Fruit fly (Drosophila melanogaster) whole organism, embryonic: ENCODE measurements around the gene Jon99Ci.
A peak's percentile ranks its signal among the peaks of the same experiment; 100 is the strongest.

Source experiments
- Adf1 ChIP-seq: fragments of 200-800 bp; sonication (Bioruptor generic); IDR thresholded peaks from 2 replicates; pipeline ENCODE4 v1.3.6; 2022; ENCODE audit warnings: missing biosample characterization, missing genetic modification characterization
- Asciz ChIP-seq: fragments of 200-800 bp; sonication (Bioruptor generic); optimal IDR thresholded peaks from 2 replicates; lab custom pipeline; 2017; ENCODE audit warnings: missing biosample characterization, mild to moderate bottlenecking, missing genetic modification characterization, missing genetic modification reagents
- Blimp-1 ChIP-seq: fragments of 200-800 bp; sonication (Bioruptor generic); optimal IDR thresholded peaks from 3 replicates; lab custom pipeline; 2018; ENCODE audit warnings: missing biosample characterization, missing genetic modification characterization, mild to moderate bottlenecking, moderate library complexity, missing genetic modification reagents
- CG10979 ChIP-seq: fragments of 200-800 bp; sonication (Bioruptor generic); optimal IDR thresholded peaks from 2 replicates; lab custom pipeline; 2018; ENCODE audit warnings: missing biosample characterization, mild to moderate bottlenecking, missing genetic modification characterization, moderate library complexity
- CG11247 ChIP-seq: fragments of 200-800 bp; sonication (Bioruptor generic); IDR thresholded peaks from 2 replicates; pipeline ENCODE4 v1.3.6; 2022; ENCODE audit warnings: missing biosample characterization, missing genetic modification characterization
- CG11696 ChIP-seq: fragments of 200-800 bp; sonication (Bioruptor generic); IDR thresholded peaks from 2 replicates; pipeline ENCODE4 v1.3.6; 2022; ENCODE audit warnings: missing biosample characterization, missing genetic modification characterization
- CG12071 ChIP-seq: fragments of 200-800 bp; sonication (Bioruptor generic); optimal IDR thresholded peaks from 3 replicates; lab custom pipeline; 2018; ENCODE audit warnings: missing biosample characterization, mild to moderate bottlenecking, missing genetic modification characterization
- CG15269 ChIP-seq: fragments of 200-800 bp; sonication (Bioruptor generic); optimal IDR thresholded peaks from 2 replicates; lab custom pipeline; 2018; ENCODE audit warnings: missing biosample characterization, mild to moderate bottlenecking, missing genetic modification characterization, moderate library complexity
- CG15479 ChIP-seq: fragments of 200-800 bp; sonication (Bioruptor generic); optimal IDR thresholded peaks from 3 replicates; lab custom pipeline; 2019; ENCODE audit warnings: missing biosample characterization, mild to moderate bottlenecking, missing genetic modification characterization, moderate library complexity
- CG1603 ChIP-seq: fragments of 200-800 bp; sonication (Bioruptor generic); optimal IDR thresholded peaks from 2 replicates; lab custom pipeline; 2019; ENCODE audit warnings: missing biosample characterization, mild to moderate bottlenecking, missing genetic modification characterization, moderate library complexity
- CG17568 ChIP-seq: fragments of 200-800 bp; sonication (Bioruptor generic); optimal IDR thresholded peaks from 2 replicates; lab custom pipeline; 2018; ENCODE audit warnings: missing biosample characterization, mild to moderate bottlenecking, missing genetic modification characterization, moderate library complexity
- CG3163 ChIP-seq: fragments of 200-800 bp; sonication (Bioruptor generic); optimal IDR thresholded peaks from 3 replicates; lab custom pipeline; 2016; ENCODE audit warnings: missing biosample characterization, missing genetic modification characterization
- CG33213 ChIP-seq: fragments of 200-800 bp; sonication (Bioruptor generic); optimal IDR thresholded peaks from 3 replicates; lab custom pipeline; 2016; ENCODE audit warnings: missing biosample characterization, missing genetic modification characterization
- CG3407 ChIP-seq: fragments of 200-800 bp; sonication (Bioruptor generic); optimal IDR thresholded peaks from 2 replicates; lab custom pipeline; 2018; ENCODE audit warnings: missing biosample characterization, mild to moderate bottlenecking, missing genetic modification characterization
- CG4282 ChIP-seq: fragments of 200-800 bp; sonication (Bioruptor generic); optimal IDR thresholded peaks from 2 replicates; lab custom pipeline; 2016; ENCODE audit warnings: missing biosample characterization, missing genetic modification characterization
- CG7372 ChIP-seq: fragments of 200-800 bp; sonication (Bioruptor generic); IDR thresholded peaks from 2 replicates; pipeline ENCODE4 v1.3.6; 2022; ENCODE audit warnings: missing biosample characterization, missing genetic modification characterization
- CG8924 ChIP-seq: fragments of 200-800 bp; optimal IDR thresholded peaks from 3 replicates; lab custom pipeline; 2019; ENCODE audit warnings: missing biosample characterization, mild to moderate bottlenecking, missing genetic modification characterization, moderate library complexity
- CrebB ChIP-seq: fragments of 200-800 bp; sonication (Bioruptor generic); optimal IDR thresholded peaks from 3 replicates; lab custom pipeline; 2018; ENCODE audit warnings: missing biosample characterization, mild to moderate bottlenecking, missing genetic modification characterization
- Dbx ChIP-seq: fragments of 200-800 bp; sonication (Bioruptor generic); IDR thresholded peaks from 3 replicates; pipeline ENCODE4 v1.3.6; 2022; ENCODE audit warnings: missing biosample characterization, missing genetic modification characterization
- Dp ChIP-seq: fragments of 200-800 bp; sonication (Bioruptor generic); optimal IDR thresholded peaks from 2 replicates; lab custom pipeline; 2018; ENCODE audit warnings: missing biosample characterization, mild to moderate bottlenecking, missing genetic modification characterization, moderate library complexity
- Drgx ChIP-seq: fragments of 200-800 bp; sonication (Bioruptor generic); IDR thresholded peaks from 2 replicates; pipeline ENCODE4 v1.3.6; 2022; ENCODE audit warnings: missing biosample characterization, missing genetic modification characterization
- Ets65A ChIP-seq: fragments of 200-800 bp; sonication (Bioruptor generic); peaks from one replicate; lab custom pipeline; 2016; ENCODE audit warnings: missing biosample characterization, missing genetic modification characterization
- HLHmδ ChIP-seq: fragments of 200-800 bp; sonication (Bioruptor generic); optimal IDR thresholded peaks from 2 replicates; lab custom pipeline; 2018; ENCODE audit warnings: missing biosample characterization, mild to moderate bottlenecking, missing genetic modification characterization, moderate library complexity
- Lpt ChIP-seq: fragments of >200 bp; optimal IDR thresholded peaks from 2 replicates; lab custom pipeline; 2018; ENCODE audit warnings: missing biosample characterization, missing genetic modification characterization
- MBD-R2 ChIP-seq: fragments of 200-800 bp; sonication (Bioruptor generic); IDR thresholded peaks from 2 replicates; pipeline ENCODE4 v1.3.6; 2022; ENCODE audit warnings: missing biosample characterization, missing genetic modification characterization
- MTF-1 ChIP-seq: fragments of 200-800 bp; sonication (Bioruptor generic); optimal IDR thresholded peaks from 2 replicates; lab custom pipeline; 2018; ENCODE audit warnings: missing biosample characterization, mild to moderate bottlenecking, missing genetic modification characterization, borderline replicate concordance
- Med ChIP-seq: fragments of 200-800 bp; sonication (Bioruptor generic); peaks from one replicate; lab custom pipeline; 2016; ENCODE audit warnings: missing biosample characterization, missing genetic modification characterization, mild to moderate bottlenecking, inconsistent platforms, moderate library complexity
- NFAT ChIP-seq: fragments of 200-800 bp; sonication (Bioruptor generic); IDR thresholded peaks from 2 replicates; pipeline ENCODE4 v1.3.6; 2022; ENCODE audit warnings: missing biosample characterization, missing genetic modification characterization
- Neu2 ChIP-seq: fragments of 200-800 bp; sonication (Bioruptor generic); optimal IDR thresholded peaks from 3 replicates; lab custom pipeline; 2016; ENCODE audit warnings: missing biosample characterization, missing genetic modification characterization, borderline replicate concordance
- Ptx1 ChIP-seq: fragments of 200-800 bp; sonication (Bioruptor generic); IDR thresholded peaks from 2 replicates; pipeline ENCODE4 v1.3.6; 2022; ENCODE audit warnings: missing biosample characterization, missing genetic modification characterization
- Scr ChIP-seq: fragments of 200-800 bp; sonication (Bioruptor generic); IDR thresholded peaks from 2 replicates; pipeline ENCODE4 v1.3.6; 2022; ENCODE audit warnings: missing biosample characterization, missing genetic modification characterization; ENCODE audit not compliant: partially characterized antibody
- Stat92E ChIP-seq, 3 experiments: fragments of >200 bp in 2 of 3; fragments of 200-800 bp in 1 of 3; sonication (Bioruptor generic) in 1 of 3; optimal IDR thresholded peaks; 2 replicates each; lab custom pipeline; 2017 to 2019; ENCODE audit warnings: missing biosample characterization in 3 of 3, missing genetic modification characterization in 3 of 3, mild to moderate bottlenecking in 1 of 3, moderate library complexity in 1 of 3
- Trl ChIP-seq, 3 experiments: fragments of >200 bp in 2 of 3; fragments of 200-800 bp in 1 of 3; sonication (Bioruptor generic) in 1 of 3; optimal IDR thresholded peaks; 2 replicates in 1 of 3; 3 replicates in 2 of 3; lab custom pipeline; 2016 to 2017; ENCODE audit warnings: missing biosample characterization in 1 of 3, missing genetic modification characterization in 1 of 3
- ara ChIP-seq: fragments of 200-800 bp; sonication (Bioruptor generic); IDR thresholded peaks from 2 replicates; pipeline ENCODE4 v1.3.6; 2022; ENCODE audit warnings: missing biosample characterization, missing genetic modification characterization
- bsh ChIP-seq, 2 experiments: fragments of 200-800 bp; sonication (Bioruptor generic); optimal IDR thresholded peaks; 2 replicates each; lab custom pipeline; 2017 to 2018; ENCODE audit warnings: mild to moderate bottlenecking in 2 of 2, missing biosample characterization in 2 of 2, missing genetic modification characterization in 2 of 2, moderate library complexity in 1 of 2
- ci ChIP-seq: fragments of 200-800 bp; sonication (Bioruptor generic); IDR thresholded peaks from 3 replicates; pipeline ENCODE4 v1.3.6; 2022; ENCODE audit warnings: missing biosample characterization, missing genetic modification characterization
- her ChIP-seq: fragments of 200-800 bp; sonication (Bioruptor generic); optimal IDR thresholded peaks from 2 replicates; lab custom pipeline; 2016; ENCODE audit warnings: missing biosample characterization, missing genetic modification characterization
- hkb ChIP-seq, 2 experiments: fragments of 200-800 bp in 1 of 2; fragments of >200 bp in 1 of 2; sonication (Bioruptor generic) in 1 of 2; IDR thresholded peaks in 1 of 2; optimal IDR thresholded peaks in 1 of 2; 2 replicates each; pipeline versions ENCODE4 v1.3.6 to Lab custom; 2017 to 2022; ENCODE audit warnings: missing biosample characterization in 1 of 2, missing genetic modification characterization in 1 of 2
- insv ChIP-seq, 2 experiments: fragments of 200-800 bp; sonication (Bioruptor generic); optimal IDR thresholded peaks; 3 replicates each; lab custom pipeline; 2016 to 2018; ENCODE audit warnings: missing biosample characterization in 2 of 2, missing genetic modification characterization in 2 of 2
- kni ChIP-seq: fragments of 200-800 bp; sonication (Bioruptor generic); optimal IDR thresholded peaks from 3 replicates; lab custom pipeline; 2017; ENCODE audit warnings: mild to moderate bottlenecking, missing biosample characterization, missing genetic modification reagents, missing genetic modification characterization
- nom ChIP-seq: fragments of 200-800 bp; sonication (Bioruptor generic); optimal IDR thresholded peaks from 2 replicates; lab custom pipeline; 2017; ENCODE audit warnings: missing biosample characterization, missing genetic modification characterization, mild to moderate bottlenecking, moderate library complexity, missing genetic modification reagents
- ranshi ChIP-seq: fragments of 200-800 bp; sonication (Bioruptor generic); IDR thresholded peaks from 2 replicates; pipeline ENCODE4 v1.3.6; 2022; ENCODE audit warnings: missing biosample characterization, missing genetic modification characterization
- rib ChIP-seq: fragments of 200-800 bp; sonication (Bioruptor generic); IDR thresholded peaks from 2 replicates; pipeline ENCODE4 v1.3.6; 2022; ENCODE audit warnings: missing biosample characterization, missing genetic modification characterization
- row ChIP-seq: fragments of 200-800 bp; sonication (Bioruptor generic); IDR thresholded peaks from 3 replicates; pipeline ENCODE4 v1.3.6; 2022; ENCODE audit warnings: missing biosample characterization, missing genetic modification characterization
- run ChIP-seq: fragments of 200-800 bp; sonication (Bioruptor generic); optimal IDR thresholded peaks from 3 replicates; lab custom pipeline; 2018; ENCODE audit warnings: missing biosample characterization, mild to moderate bottlenecking, missing genetic modification characterization
- slbo ChIP-seq: fragments of 200-800 bp; sonication (Bioruptor generic); IDR thresholded peaks from 2 replicates; pipeline ENCODE4 v1.3.6; 2022; ENCODE audit warnings: missing biosample characterization, missing genetic modification characterization
- zen2 ChIP-seq: fragments of 200-800 bp; sonication (Bioruptor generic); IDR thresholded peaks from 3 replicates; pipeline ENCODE4 v1.3.6; 2022; ENCODE audit warnings: missing biosample characterization, missing genetic modification characterization; ENCODE audit not compliant: partially characterized antibody

Jon99Ci gene

dm6 chr3R:29876733-29877193 is 49.2 kb downstream of the Jon99Ci start, which contains the start of gene CG31038 (continued):
- peak; percentile 58 for TF ChIP-seq kni
- peak; percentile 47; the same call in 1 of the 3 replicates for TF ChIP-seq Dbx (GFP tag; lab: Robert Waterston, UW)
- no peak for TF ChIP-seq insv (GFP tag; optimal IDR thresholded peaks at IDR 0.05; lab: Kevin White, UChicago)
- peak; percentile 38 for TF ChIP-seq CG12071 (GFP tag; lab: Kevin White, UChicago)
- TF ChIP-seq CG33213 (GFP tag; lab: Kevin White, UChicago) = no peak
- TF ChIP-seq CrebB = peak; percentile 40
- peak in 1 of 3 experiments; percentile 32 for TF ChIP-seq Stat92E (GFP tag; optimal IDR thresholded peaks at IDR 0.05; lab: Kevin White, UChicago)
- peak; percentile 33; the same call in 1 of the 2 replicates for TF ChIP-seq slbo (GFP tag; lab: Robert Waterston, UW)
- peak; percentile 29; the same call in 1 of the 2 replicates for TF ChIP-seq MBD-R2 (GFP tag; lab: Robert Waterston, UW)
- TF ChIP-seq CG1603 = peak; percentile 14
- TF ChIP-seq ranshi (GFP tag; lab: Robert Waterston, UW) = peak; percentile 25; the same call in 1 of the 2 replicates
- TF ChIP-seq CG8924 (tag; lab: Kevin White, UChicago) = peak; percentile 13
- TF ChIP-seq HLHmδ (GFP tag; lab: Kevin White, UChicago) = peak; percentile 89
- peak; percentile 74; the same call in 2 of the 3 replicates for TF ChIP-seq zen2 (GFP tag; lab: Robert Waterston, UW)
- no peak for TF ChIP-seq Lpt (GFP tag; lab: Kevin White, UChicago)
- no peak for TF ChIP-seq CG17568
- 0 out of 2 replicates have a peak, but pooled peaks have one; percentile 7 for TF ChIP-seq Adf1 (GFP tag; lab: Robert Waterston, UW)
- peak; percentile 41; the same call in 2 of the 3 replicates for TF ChIP-seq row (GFP tag; lab: Robert Waterston, UW)
- TF ChIP-seq CG11247 (GFP tag; lab: Robert Waterston, UW) = no peak
- TF ChIP-seq MTF-1 (GFP tag; lab: Kevin White, UChicago) = peak; percentile 40
- peak; percentile 54 for TF ChIP-seq her (GFP tag; lab: Kevin White, UChicago)
- peak; percentile 40; the same call in 1 of the 2 replicates for TF ChIP-seq NFAT (GFP tag; lab: Robert Waterston, UW)
- peak; percentile 77 for TF ChIP-seq nom
- TF ChIP-seq rib (GFP tag; lab: Robert Waterston, UW) = peak; percentile 59; the same call in 1 of the 2 replicates
- no peak for TF ChIP-seq Dp (GFP tag; lab: Kevin White, UChicago)
- TF ChIP-seq ara (GFP tag; lab: Robert Waterston, UW) = peak; percentile 61; the same call in 1 of the 2 replicates
- TF ChIP-seq Asciz = peak; percentile 29
- TF ChIP-seq run (tag; lab: Kevin White, UChicago) = no peak
- peak; percentile 85 for TF ChIP-seq CG15479 (GFP tag; lab: Kevin White, UChicago)
- no peak for TF ChIP-seq hkb (optimal IDR thresholded peaks at IDR 0.05; lab: Kevin White, UChicago)
- no peak for TF ChIP-seq hkb (GFP tag; IDR thresholded peaks at IDR 0.05; lab: Robert Waterston, UW)
- TF ChIP-seq CG15269 (tag; lab: Kevin White, UChicago) = peak; percentile 3

DNA sequence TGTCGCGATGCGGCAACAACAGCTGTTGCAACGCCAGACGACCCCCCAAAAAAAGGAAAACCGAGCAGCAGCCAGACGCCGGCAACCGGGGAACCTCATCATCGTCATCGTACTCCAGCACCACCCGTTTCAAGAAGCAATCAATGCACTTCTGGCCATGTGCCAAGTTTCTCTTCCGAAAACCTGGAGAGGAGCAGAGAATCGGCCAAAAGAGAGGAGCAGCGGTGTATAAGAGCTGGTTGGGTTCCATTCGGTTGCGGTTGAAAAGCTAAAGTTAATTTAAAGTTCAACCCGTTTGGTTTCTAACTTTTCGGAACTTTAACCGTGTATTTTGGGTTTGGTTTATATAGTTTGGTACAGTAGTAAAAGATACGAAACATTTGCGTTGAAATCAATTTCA is 49.8 kb downstream of the Jon99Ci start:
- TF ChIP-seq CG4282 (GFP tag; lab: Kevin White, UChicago) (no peak), CG3163 (peak; percentile 23), CG11696 (no peak), Trl (optimal IDR thresholded peaks at IDR 0.05; lab: Kevin White, UChicago) (peak in 1 of 2 experiments; percentile 54), Trl (GFP tag; optimal IDR thresholded peaks at IDR 0.05; lab: Kevin White, UChicago) (no peak), Ets65A (GFP tag; lab: Kevin White, UChicago) (peak; percentile 82)

DNA sequence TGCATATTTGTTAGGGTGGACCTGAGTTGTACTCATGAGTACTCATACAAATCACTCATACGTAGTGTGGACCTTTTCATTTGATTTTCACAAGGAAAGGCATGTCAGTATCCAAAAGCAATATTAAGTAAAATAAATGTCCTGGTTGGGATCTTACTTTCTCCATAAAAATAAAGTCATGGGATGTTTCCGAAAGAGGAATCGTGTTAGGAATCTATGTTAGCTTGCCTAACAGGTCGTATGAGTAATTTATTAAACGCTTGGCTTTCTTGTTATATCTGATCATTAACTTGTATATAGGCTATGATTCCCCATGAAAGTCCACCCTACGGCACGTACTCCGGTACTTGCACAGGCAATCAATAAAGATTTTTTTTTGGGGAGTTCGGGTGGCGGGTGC is 50.2 kb downstream of the Jon99Ci start:
- TF ChIP-seq CG7372 (GFP tag; lab: Robert Waterston, UW) = peak; percentile 44
- no peak for TF ChIP-seq Neu2 (GFP tag; lab: Kevin White, UChicago)
- no peak for TF ChIP-seq CG11247 (GFP tag; lab: Robert Waterston, UW)
- no peak for TF ChIP-seq Scr
- peak in 1 of 2 experiments; percentile 52 for TF ChIP-seq bsh (GFP tag; optimal IDR thresholded peaks at IDR 0.05; lab: Kevin White, UChicago)
- peak; percentile 75 for TF ChIP-seq Drgx (GFP tag; lab: Robert Waterston, UW)
- peak; percentile 12 for TF ChIP-seq Med (GFP tag; lab: Kevin White, UChicago)
- no peak for TF ChIP-seq CG3407
- TF ChIP-seq ci (GFP tag; lab: Robert Waterston, UW) = 0 out of 3 replicates have a peak, but pooled peaks have one; percentile 54
- TF ChIP-seq nom = peak; percentile 34
- TF ChIP-seq Ptx1 (GFP tag; lab: Robert Waterston, UW) = no peak
- TF ChIP-seq Blimp-1 (GFP tag; lab: Kevin White, UChicago) = no peak
- peak; percentile 4 for TF ChIP-seq CG10979 (tag; lab: Kevin White, UChicago)
